Worm (Caenorhabditis elegans) whole organism, L2 larva: ENCODE measurements around the gene cest-19.

Source experiments
- F13H6.1 ChIP-seq: sonication (generic microtip); optimal IDR thresholded peaks from 2 replicates; lab custom pipeline; 2016; ENCODE audit warnings: missing genetic modification characterization, missing compliant biosample characterization
- Y55F3AM.14 ChIP-seq: fragments of 200-800 bp; sonication (Bioruptor generic); optimal IDR thresholded peaks from 2 replicates; lab custom pipeline; 2018; ENCODE audit warnings: mild to moderate bottlenecking, missing genetic modification characterization, missing compliant biosample characterization
- ZK546.5 ChIP-seq: sonication (generic microtip); optimal IDR thresholded peaks from 2 replicates; lab custom pipeline; 2017; ENCODE audit warnings: missing biosample characterization, missing genetic modification characterization
- alr-1 ChIP-seq: fragments of 150-350 bp; optimal IDR thresholded peaks from 2 replicates; lab custom pipeline; 2014; ENCODE audit warnings: missing biosample characterization, missing genetic modification characterization
- aly-2 ChIP-seq: fragments of 150-350 bp; optimal IDR thresholded peaks from 2 replicates; lab custom pipeline; 2014; ENCODE audit warnings: missing biosample characterization, missing genetic modification characterization
- ama-1 ChIP-seq: fragments of 150-350 bp; optimal IDR thresholded peaks from 2 replicates; lab custom pipeline; 2018; ENCODE audit warnings: inconsistent platforms
- blmp-1 ChIP-seq: sonication (generic microtip); optimal IDR thresholded peaks from 2 replicates; lab custom pipeline; 2017; ENCODE audit warnings: missing genetic modification characterization, mild to moderate bottlenecking, missing compliant biosample characterization, antibody characterized with exemption, moderate library complexity; ENCODE audit not compliant: insufficient read depth
- ceh-82 ChIP-seq: fragments of 150-350 bp; optimal IDR thresholded peaks from 2 replicates; lab custom pipeline; 2014; ENCODE audit warnings: missing biosample characterization, missing genetic modification characterization
- crh-2 ChIP-seq: sonication (generic microtip); optimal IDR thresholded peaks from 2 replicates; lab custom pipeline; 2017; ENCODE audit warnings: missing biosample characterization, missing genetic modification characterization
- elt-1 ChIP-seq: fragments of 150-350 bp; optimal IDR thresholded peaks from 2 replicates; lab custom pipeline; 2014; ENCODE audit warnings: missing biosample characterization, missing genetic modification characterization
- elt-3 ChIP-seq: sonication (generic microtip); optimal IDR thresholded peaks from 2 replicates; lab custom pipeline; 2017; ENCODE audit warnings: missing biosample characterization, missing genetic modification characterization
- fos-1 ChIP-seq: fragments of 150-350 bp; optimal IDR thresholded peaks from 2 replicates; lab custom pipeline; 2014; ENCODE audit warnings: missing biosample characterization, missing genetic modification characterization
- gmeb-1 ChIP-seq: fragments of 150-350 bp; optimal IDR thresholded peaks from 2 replicates; lab custom pipeline; 2014; ENCODE audit warnings: missing biosample characterization, missing genetic modification characterization
- lin-39 ChIP-seq: fragments of 150-350 bp; optimal IDR thresholded peaks from 2 replicates; lab custom pipeline; 2014; ENCODE audit warnings: missing biosample characterization, missing genetic modification reagents, missing genetic modification characterization
- lsy-2 ChIP-seq, 2 experiments: fragments of 150-350 bp in 1 of 2; sonication (generic microtip) in 1 of 2; optimal IDR thresholded peaks; 2 replicates each; lab custom pipeline; 2014 to 2017; ENCODE audit warnings: missing biosample characterization in 2 of 2, missing genetic modification characterization in 2 of 2
- mab-5 ChIP-seq: fragments of 150-350 bp; optimal IDR thresholded peaks from 2 replicates; lab custom pipeline; 2014; ENCODE audit warnings: missing biosample characterization, missing genetic modification characterization
- mbf-1 ChIP-seq: sonication (generic microtip); optimal IDR thresholded peaks from 2 replicates; lab custom pipeline; 2017; ENCODE audit warnings: missing biosample characterization, missing genetic modification characterization
- nhr-12 ChIP-seq: fragments of 150-350 bp; optimal IDR thresholded peaks from 2 replicates; lab custom pipeline; 2014; ENCODE audit warnings: missing biosample characterization, missing genetic modification characterization
- nhr-129 ChIP-seq: fragments of 150-350 bp; optimal IDR thresholded peaks from 2 replicates; lab custom pipeline; 2014; ENCODE audit warnings: missing biosample characterization, missing genetic modification characterization
- nhr-21 ChIP-seq: fragments of 150-350 bp; optimal IDR thresholded peaks from 2 replicates; lab custom pipeline; 2014; ENCODE audit warnings: missing biosample characterization, missing genetic modification characterization
- nhr-23 ChIP-seq: fragments of 150-350 bp; optimal IDR thresholded peaks from 2 replicates; lab custom pipeline; 2014; ENCODE audit warnings: missing biosample characterization, missing genetic modification reagents, missing genetic modification characterization
- nhr-25 ChIP-seq: fragments of 150-350 bp; sonication (generic microtip); optimal IDR thresholded peaks from 3 replicates; lab custom pipeline; 2014; ENCODE audit warnings: missing biosample characterization, missing genetic modification characterization
- peb-1 ChIP-seq: fragments of 150-350 bp; optimal IDR thresholded peaks from 2 replicates; lab custom pipeline; 2014; ENCODE audit warnings: missing biosample characterization, missing genetic modification characterization
- sem-4 ChIP-seq: fragments of 150-350 bp; optimal IDR thresholded peaks from 2 replicates; lab custom pipeline; 2014; ENCODE audit warnings: missing biosample characterization, missing genetic modification reagents, missing genetic modification characterization
- skn-1 ChIP-seq: sonication (generic microtip); optimal IDR thresholded peaks from 2 replicates; lab custom pipeline; 2017; ENCODE audit warnings: missing biosample characterization, missing genetic modification characterization
- sma-9 ChIP-seq, 2 experiments: fragments of 150-350 bp in 1 of 2; sonication (generic microtip) in 1 of 2; optimal IDR thresholded peaks; 2 replicates each; lab custom pipeline; 2014 to 2016; ENCODE audit warnings: missing genetic modification characterization in 2 of 2, mild to moderate bottlenecking in 1 of 2, missing biosample characterization in 1 of 2, missing compliant biosample characterization in 1 of 2, missing genetic modification reagents in 1 of 2, moderate library complexity in 1 of 2
- snpc-4 ChIP-seq: fragments of 150-350 bp; optimal IDR thresholded peaks from 2 replicates; lab custom pipeline; 2014; ENCODE audit warnings: missing biosample characterization, missing genetic modification characterization
- unc-39 ChIP-seq: fragments of 150-350 bp; optimal IDR thresholded peaks from 2 replicates; lab custom pipeline; 2014; ENCODE audit warnings: missing biosample characterization, missing genetic modification characterization
- unc-55 ChIP-seq: fragments of 150-350 bp; sonication (generic microtip); optimal IDR thresholded peaks from 3 replicates; lab custom pipeline; 2014; ENCODE audit warnings: missing biosample characterization, missing genetic modification reagents, missing genetic modification characterization
- unc-62 ChIP-seq: fragments of 150-350 bp; optimal IDR thresholded peaks from 2 replicates; lab custom pipeline; 2014; ENCODE audit warnings: missing biosample characterization, missing genetic modification reagents, missing genetic modification characterization
- zag-1 ChIP-seq: fragments of 150-350 bp; optimal IDR thresholded peaks from 2 replicates; lab custom pipeline; 2014; ENCODE audit warnings: missing biosample characterization, missing genetic modification characterization
- ztf-1 ChIP-seq: fragments of 200-800 bp; sonication (Bioruptor generic); conservative IDR thresholded peaks from 2 replicates; pipeline ENCODE4 v1.3.6; 2022; ENCODE audit warnings: missing genetic modification characterization, missing compliant biosample characterization
- ztf-11 ChIP-seq: sonication (generic microtip); optimal IDR thresholded peaks from 2 replicates; lab custom pipeline; 2017; ENCODE audit warnings: missing biosample characterization, missing genetic modification characterization
- ztf-4 ChIP-seq: fragments of 150-350 bp; optimal IDR thresholded peaks from 2 replicates; lab custom pipeline; 2014; ENCODE audit warnings: missing biosample characterization, missing genetic modification characterization

cest-19 gene

ce11 chrX:7037998-7038397, 2.2 kb upstream of the cest-19 start:
- no peak for TF ChIP-seq nhr-129
- no peak for TF ChIP-seq mab-5 (tag; lab: Kevin White, UChicago)
- TF ChIP-seq blmp-1: no peak
- no peak for TF ChIP-seq gmeb-1 (tag; lab: Kevin White, UChicago)
- no peak for TF ChIP-seq elt-1 (tag; lab: Kevin White, UChicago)
- no peak for TF ChIP-seq sma-9 (GFP tag; optimal IDR thresholded peaks at IDR 0.05; lab: Kevin White, UChicago)
- no peak for TF ChIP-seq sma-9 (tag; optimal IDR thresholded peaks at IDR 0.05; lab: Kevin White, UChicago)
- TF ChIP-seq mbf-1: no peak
- TF ChIP-seq peb-1 (tag; lab: Kevin White, UChicago): no peak
- no peak for TF ChIP-seq skn-1 (tag; lab: Kevin White, UChicago)
- TF ChIP-seq unc-55 (GFP tag; lab: Kevin White, UChicago): no peak
- TF ChIP-seq, all 48 proteins: peak for 0

DNA sequence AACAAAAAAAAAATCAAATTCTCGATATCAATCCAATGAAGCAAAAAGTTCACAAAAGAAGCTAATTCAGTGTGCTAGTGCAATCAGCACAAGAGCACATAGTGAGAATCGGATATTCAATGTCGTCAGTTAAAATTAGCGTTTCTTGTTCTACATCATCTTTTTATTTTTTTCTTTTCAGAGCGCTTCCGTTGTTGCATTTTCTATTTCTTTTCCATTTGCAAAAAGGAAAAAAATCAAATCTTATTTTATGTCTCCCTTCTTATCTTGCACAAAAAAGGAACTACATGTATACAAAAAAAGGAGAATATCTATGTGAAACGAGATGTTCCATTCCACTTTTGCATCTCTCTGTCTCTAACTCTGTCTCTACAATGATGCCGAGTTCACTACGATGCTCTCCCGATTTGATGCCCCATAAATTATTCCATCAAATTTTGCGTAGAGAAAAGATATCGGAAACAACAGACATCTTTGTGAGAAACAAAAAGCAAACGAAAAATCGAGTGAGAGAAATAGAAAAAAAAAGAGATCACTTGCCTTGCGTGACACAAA, 2.0 kb downstream of the cest-19 start:
- TF ChIP-seq F13H6.1 (tag; lab: Kevin White, UChicago) (no peak), nhr-129 (no peak), nhr-23 (tag; lab: Kevin White, UChicago) (no peak), elt-3 (tag; lab: Kevin White, UChicago) (no peak), ceh-82 (tag; lab: Kevin White, UChicago) (no peak), zag-1 (no peak), nhr-25 (tag; lab: Kevin White, UChicago) (no peak), unc-39 (no peak), crh-2 (tag; lab: Kevin White, UChicago) (no peak), mbf-1 (no peak), nhr-12 (no peak), ZK546.5 (tag; lab: Kevin White, UChicago) (no peak)

- TF ChIP-seq ztf-11 (tag; lab: Kevin White, UChicago) (no peak), gmeb-1 (tag; lab: Kevin White, UChicago) (no peak), unc-62 (GFP tag; lab: Kevin White, UChicago) (no peak), unc-55 (GFP tag; lab: Kevin White, UChicago) (no peak), sma-9 (GFP tag; optimal IDR thresholded peaks at IDR 0.05; lab: Kevin White, UChicago) (no peak), sma-9 (tag; optimal IDR thresholded peaks at IDR 0.05; lab: Kevin White, UChicago) (no peak), unc-39 (no peak), nhr-25 (tag; lab: Kevin White, UChicago) (no peak), peb-1 (tag; lab: Kevin White, UChicago) (no peak), mbf-1 (no peak)
These were observed 7.0 kb downstream of the cest-19 start, which contains the start of gene flp-26 for ce11 chrX:7028836-7029235. Gene flp-26 (plus strand): TSS chrX:7029136.

DNA sequence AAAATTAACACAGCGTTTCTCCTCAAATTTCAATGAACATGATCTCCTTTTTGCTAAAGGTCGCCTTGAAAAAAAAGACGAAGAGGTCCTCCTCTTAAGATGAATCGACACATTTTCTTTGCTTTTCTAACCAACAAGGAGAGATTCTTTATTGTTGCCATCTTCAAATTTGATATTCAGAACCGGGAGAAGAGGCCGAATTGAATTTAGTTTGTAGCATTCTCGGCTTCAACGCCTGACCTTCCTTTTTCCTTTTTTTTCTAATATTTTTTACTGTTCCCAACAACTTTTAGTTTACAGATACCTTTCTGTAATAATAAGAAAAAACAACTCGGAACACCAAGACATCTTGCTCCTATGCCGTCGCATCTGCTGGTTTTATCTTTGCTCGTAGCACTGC, 16.1 kb downstream of the cest-19 start, which contains the start of gene cah-5:
Gene cah-5, plus strand, starts transcription at position 301 of the 400 bp plus-strand sequence.
- no peak for TF ChIP-seq ztf-11 (tag; lab: Kevin White, UChicago)

- TF ChIP-seq ceh-82 (tag; lab: Kevin White, UChicago): no peak
- TF ChIP-seq elt-3 (tag; lab: Kevin White, UChicago): no peak
- TF ChIP-seq ZK546.5 (tag; lab: Kevin White, UChicago): no peak
- TF ChIP-seq mbf-1: no peak
- no peak for TF ChIP-seq nhr-21 (tag; lab: Kevin White, UChicago)
- TF ChIP-seq fos-1 (tag; lab: Kevin White, UChicago): no peak
- no peak for TF ChIP-seq lsy-2 (tag; optimal IDR thresholded peaks at IDR 0.05; lab: Kevin White, UChicago)
- TF ChIP-seq zag-1: no peak
- no peak for TF ChIP-seq aly-2
- TF ChIP-seq ztf-1 (GFP tag; lab: Robert Waterston, UW): no peak
- TF ChIP-seq alr-1: no peak
- TF ChIP-seq sma-9 (GFP tag; optimal IDR thresholded peaks at IDR 0.05; lab: Kevin White, UChicago): no peak
- no peak for TF ChIP-seq sma-9 (tag; optimal IDR thresholded peaks at IDR 0.05; lab: Kevin White, UChicago)
- no peak for TF ChIP-seq Y55F3AM.14 (GFP tag; lab: Kevin White, UChicago)
- no peak for TF ChIP-seq gmeb-1 (tag; lab: Kevin White, UChicago)
These were observed 29.9 kb downstream of the cest-19 start for ce11 chrX:7005919-7006318.

ce11 chrX:7005475-7005874, 30.4 kb downstream of the cest-19 start, which contains the start of gene tyra-2:
Gene tyra-2 (minus strand): TSS chrX:7005575.
- TF ChIP-seq nhr-12 (no peak), nhr-23 (tag; lab: Kevin White, UChicago) (no peak), snpc-4 (tag; lab: Kevin White, UChicago) (no peak), fos-1 (tag; lab: Kevin White, UChicago) (no peak), sem-4 (tag; lab: Kevin White, UChicago) (no peak), ama-1 (lab: Kevin White, UChicago) (no peak), F13H6.1 (tag; lab: Kevin White, UChicago) (no peak), Y55F3AM.14 (GFP tag; lab: Kevin White, UChicago) (no peak), nhr-21 (tag; lab: Kevin White, UChicago) (no peak), zag-1 (no peak), lin-39 (tag; lab: Kevin White, UChicago) (no peak), ZK546.5 (tag; lab: Kevin White, UChicago) (no peak), ztf-4 (tag; lab: Kevin White, UChicago) (no peak)
